Worm (Caenorhabditis elegans): Measurements from ENCODE around the gene C05G5.5.

DNA sequence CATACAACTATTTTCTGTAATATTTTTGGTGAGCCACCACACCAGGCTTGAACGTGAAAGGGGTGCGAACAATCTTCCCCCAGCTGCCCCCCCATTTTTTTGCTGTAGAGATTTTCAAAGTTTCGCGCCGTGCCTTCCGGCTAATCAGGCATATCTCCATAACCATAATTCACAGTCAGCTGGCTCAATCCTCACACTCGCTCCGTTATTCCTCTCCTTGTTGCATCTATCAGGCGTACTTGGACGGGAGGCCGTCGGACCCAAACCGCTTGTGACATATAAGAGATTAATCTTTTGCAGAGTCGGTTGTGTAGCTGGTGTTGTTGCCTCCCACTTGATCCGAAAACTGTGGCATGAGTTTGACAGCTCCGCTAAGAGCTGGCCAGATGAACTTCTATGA is 12.3 kb upstream of the C05G5.5 start, which contains the start of gene unc-3:
- no peak for TF ChIP-seq ama-1 (optimal IDR thresholded peaks at IDR 0.05)
- TF ChIP-seq aly-1 (tag; optimal IDR thresholded peaks at IDR 0.05) = no peak
- no peak for TF ChIP-seq tra-4 (tag; optimal IDR thresholded peaks at IDR 0.05)
- TF ChIP-seq ceh-13 (GFP tag; optimal IDR thresholded peaks at IDR 0.05) = no peak
- no peak for TF ChIP-seq ceh-36 (tag; optimal IDR thresholded peaks at IDR 0.05)
- no peak for TF ChIP-seq tbx-37 (GFP tag; conservative IDR thresholded peaks at IDR 0.05)
- no peak for TF ChIP-seq scrt-1 (GFP tag; IDR thresholded peaks at IDR 0.05)
- TF ChIP-seq hnd-1 (tag; optimal IDR thresholded peaks at IDR 0.05) = no peak
- no peak for TF ChIP-seq flt-1 (GFP tag; IDR thresholded peaks at IDR 0.05)
- TF ChIP-seq B0310.2 (tag; optimal IDR thresholded peaks at IDR 0.05) = no peak
- no peak for TF ChIP-seq pes-1 (GFP tag; IDR thresholded peaks at IDR 0.05)

Data from whole organism, early embryonic.